Fruit fly (Drosophila melanogaster) whole organism, embryonic: Measurements from ENCODE around the gene SelT.

Source experiments
- Antp ChIP-seq: fragments of 200-800 bp; sonication (Bioruptor generic); optimal IDR thresholded peaks from 3 replicates; lab custom pipeline; 2016; ENCODE audit warnings: missing biosample characterization, missing genetic modification characterization
- CG10321 ChIP-seq: fragments of 200-800 bp; sonication (Bioruptor generic); IDR thresholded peaks from 2 replicates; pipeline ENCODE4 v1.3.6; 2022; ENCODE audit warnings: missing biosample characterization, missing genetic modification characterization
- CG10959 ChIP-seq: fragments of 200-800 bp; sonication (Bioruptor generic); IDR thresholded peaks from 2 replicates; pipeline ENCODE4 v1.3.6; 2022; ENCODE audit warnings: missing biosample characterization, missing genetic modification characterization
- CG11093 ChIP-seq: fragments of 200-800 bp; sonication (Bioruptor generic); IDR thresholded peaks from 3 replicates; pipeline ENCODE4 v1.3.6; 2022; ENCODE audit warnings: missing biosample characterization, missing genetic modification characterization
- CG12299 ChIP-seq: fragments of 200-800 bp; sonication (Bioruptor generic); optimal IDR thresholded peaks from 2 replicates; lab custom pipeline; 2018; ENCODE audit warnings: missing biosample characterization, mild to moderate bottlenecking, missing genetic modification characterization
- CG1233 ChIP-seq: fragments of 200-800 bp; sonication (Bioruptor generic); optimal IDR thresholded peaks from 4 replicates; lab custom pipeline; 2018; ENCODE audit warnings: missing biosample characterization, mild to moderate bottlenecking, missing genetic modification characterization
- CG13775 ChIP-seq: fragments of 200-800 bp; sonication (Bioruptor generic); optimal IDR thresholded peaks from 3 replicates; lab custom pipeline; 2017; ENCODE audit warnings: missing biosample characterization, mild to moderate bottlenecking, missing genetic modification characterization
- CG15601 ChIP-seq: fragments of 200-800 bp; sonication (Bioruptor generic); optimal IDR thresholded peaks from 3 replicates; lab custom pipeline; 2019; ENCODE audit warnings: missing biosample characterization, mild to moderate bottlenecking, missing genetic modification characterization, moderate library complexity
- CG17612 ChIP-seq: fragments of 200-800 bp; sonication (Bioruptor generic); IDR thresholded peaks from 2 replicates; pipeline ENCODE4 v1.3.6; 2022; ENCODE audit warnings: missing biosample characterization, missing genetic modification characterization
- CG1832 ChIP-seq: fragments of 200-800 bp; sonication (Bioruptor generic); optimal IDR thresholded peaks from 2 replicates; lab custom pipeline; 2017; ENCODE audit warnings: missing biosample characterization, mild to moderate bottlenecking, missing genetic modification characterization, inconsistent platforms
- CG31365 ChIP-seq: fragments of 200-800 bp; sonication (Bioruptor generic); optimal IDR thresholded peaks from 2 replicates; lab custom pipeline; 2018; ENCODE audit warnings: missing biosample characterization, mild to moderate bottlenecking, missing genetic modification characterization
- CG4707 ChIP-seq: fragments of 200-800 bp; sonication (Bioruptor generic); optimal IDR thresholded peaks from 2 replicates; lab custom pipeline; 2018; ENCODE audit warnings: missing biosample characterization, mild to moderate bottlenecking, missing genetic modification characterization, moderate library complexity
- CG4730 ChIP-seq: fragments of 200-800 bp; sonication (Bioruptor generic); IDR thresholded peaks from 2 replicates; pipeline ENCODE4 v1.3.6; 2022; ENCODE audit warnings: missing biosample characterization, missing genetic modification characterization
- CG7745 ChIP-seq: fragments of 200-800 bp; sonication (Bioruptor generic); optimal IDR thresholded peaks from 2 replicates; lab custom pipeline; 2018; ENCODE audit warnings: missing biosample characterization, mild to moderate bottlenecking, missing genetic modification characterization, moderate library complexity
- CG7928 ChIP-seq: fragments of 200-800 bp; sonication (Bioruptor generic); optimal IDR thresholded peaks from 2 replicates; lab custom pipeline; 2017; ENCODE audit warnings: missing biosample characterization, mild to moderate bottlenecking, missing genetic modification characterization
- CG8089 ChIP-seq: fragments of 200-800 bp; sonication (Bioruptor generic); optimal IDR thresholded peaks from 3 replicates; lab custom pipeline; 2016; ENCODE audit warnings: missing biosample characterization, missing genetic modification characterization
- CG9215 ChIP-seq: fragments of 200-800 bp; sonication (Bioruptor generic); IDR thresholded peaks from 2 replicates; pipeline ENCODE4 v1.3.6; 2022; ENCODE audit warnings: missing biosample characterization, missing genetic modification characterization
- CG9609 ChIP-seq: fragments of 200-800 bp; sonication (Bioruptor generic); optimal IDR thresholded peaks from 3 replicates; lab custom pipeline; 2016; ENCODE audit warnings: missing biosample characterization, missing genetic modification characterization
- D ChIP-seq, 2 experiments: fragments of 200-800 bp in 1 of 2; fragments of >200 bp in 1 of 2; sonication (Bioruptor generic) in 1 of 2; optimal IDR thresholded peaks; 2 replicates in 1 of 2; 3 replicates in 1 of 2; lab custom pipeline; 2017; ENCODE audit warnings: mild to moderate bottlenecking in 1 of 2, missing biosample characterization in 1 of 2, missing genetic modification characterization in 1 of 2, missing genetic modification reagents in 1 of 2
- Dip2 ChIP-seq: fragments of 200-800 bp; sonication (Bioruptor generic); IDR thresholded peaks from 2 replicates; pipeline ENCODE4 v1.3.6; 2022; ENCODE audit warnings: missing biosample characterization, missing genetic modification characterization
- Elba2 ChIP-seq: fragments of 200-800 bp; sonication (Bioruptor generic); optimal IDR thresholded peaks from 3 replicates; lab custom pipeline; 2016; ENCODE audit warnings: missing biosample characterization, missing genetic modification characterization
- Ets97D ChIP-seq: fragments of 200-800 bp; sonication (Bioruptor generic); optimal IDR thresholded peaks from 3 replicates; lab custom pipeline; 2016; ENCODE audit warnings: missing biosample characterization, missing genetic modification characterization
- Hey ChIP-seq: fragments of 200-800 bp; sonication (Bioruptor generic); optimal IDR thresholded peaks from 3 replicates; lab custom pipeline; 2018; ENCODE audit warnings: missing biosample characterization, mild to moderate bottlenecking, missing genetic modification characterization
- Kr ChIP-seq: fragments of 200-800 bp; sonication (Bioruptor generic); optimal IDR thresholded peaks from 2 replicates; lab custom pipeline; 2017; ENCODE audit warnings: missing biosample characterization, mild to moderate bottlenecking, missing genetic modification characterization
- MTF-1 ChIP-seq: fragments of 200-800 bp; sonication (Bioruptor generic); optimal IDR thresholded peaks from 2 replicates; lab custom pipeline; 2018; ENCODE audit warnings: missing biosample characterization, mild to moderate bottlenecking, missing genetic modification characterization, borderline replicate concordance
- Six4 ChIP-seq: fragments of 200-800 bp; sonication (Bioruptor generic); optimal IDR thresholded peaks from 2 replicates; lab custom pipeline; 2016; ENCODE audit warnings: missing biosample characterization, missing genetic modification characterization
- Tbp ChIP-seq: fragments of >200 bp; optimal IDR thresholded peaks from 2 replicates; lab custom pipeline; 2018; ENCODE audit warnings: missing biosample characterization, missing genetic modification characterization
- abd-A ChIP-seq: fragments of 200-800 bp; sonication (Bioruptor generic); optimal IDR thresholded peaks from 3 replicates; lab custom pipeline; 2019; ENCODE audit warnings: missing biosample characterization, mild to moderate bottlenecking, missing genetic modification characterization, moderate library complexity
- ara ChIP-seq: fragments of 200-800 bp; sonication (Bioruptor generic); IDR thresholded peaks from 2 replicates; pipeline ENCODE4 v1.3.6; 2022; ENCODE audit warnings: missing biosample characterization, missing genetic modification characterization
- ato ChIP-seq: fragments of 200-800 bp; sonication (Bioruptor generic); IDR thresholded peaks from 2 replicates; pipeline ENCODE4 v1.3.6; 2022; ENCODE audit warnings: missing biosample characterization, missing genetic modification characterization; ENCODE audit not compliant: partially characterized antibody
- bcd ChIP-seq: fragments of 200-800 bp; sonication (Bioruptor generic); optimal IDR thresholded peaks from 2 replicates; lab custom pipeline; 2017; ENCODE audit warnings: missing biosample characterization, mild to moderate bottlenecking, missing genetic modification characterization
- corto ChIP-seq: fragments of 200-800 bp; sonication (Bioruptor generic); optimal IDR thresholded peaks from 2 replicates; lab custom pipeline; 2016; ENCODE audit warnings: missing biosample characterization, mild to moderate bottlenecking, missing genetic modification characterization, moderate library complexity
- dpn ChIP-seq, 2 experiments: fragments of 200-800 bp; sonication (Bioruptor generic); optimal IDR thresholded peaks; 3 replicates each; lab custom pipeline; 2016; ENCODE audit warnings: missing biosample characterization in 2 of 2, missing genetic modification characterization in 2 of 2
- emc ChIP-seq: fragments of 200-800 bp; sonication (Bioruptor generic); optimal IDR thresholded peaks from 2 replicates; lab custom pipeline; 2016; ENCODE audit warnings: missing biosample characterization, missing genetic modification characterization
- fd102C ChIP-seq: fragments of 200-800 bp; sonication (Bioruptor generic); optimal IDR thresholded peaks from 2 replicates; lab custom pipeline; 2018; ENCODE audit warnings: missing biosample characterization, mild to moderate bottlenecking, missing genetic modification characterization, moderate library complexity
- fd64A ChIP-seq: fragments of 200-800 bp; sonication (Bioruptor generic); optimal IDR thresholded peaks from 3 replicates; lab custom pipeline; 2018; ENCODE audit warnings: missing biosample characterization, mild to moderate bottlenecking, missing genetic modification characterization
- fru ChIP-seq: fragments of >200 bp; optimal IDR thresholded peaks from 2 replicates; lab custom pipeline; 2017
- gsb ChIP-seq: fragments of 200-800 bp; sonication (Bioruptor generic); IDR thresholded peaks from 2 replicates; pipeline ENCODE4 v1.3.6; 2022; ENCODE audit warnings: missing biosample characterization, missing genetic modification characterization
- h ChIP-seq: fragments of >200 bp; optimal IDR thresholded peaks from 2 replicates; lab custom pipeline; 2017
- jing ChIP-seq: fragments of 200-800 bp; sonication (Bioruptor generic); optimal IDR thresholded peaks from 2 replicates; lab custom pipeline; 2018; ENCODE audit warnings: missing biosample characterization, mild to moderate bottlenecking, missing genetic modification characterization
- knrl ChIP-seq: fragments of 200-800 bp; sonication (Bioruptor generic); IDR thresholded peaks from 3 replicates; pipeline ENCODE4 v1.3.6; 2022; ENCODE audit warnings: missing biosample characterization, missing genetic modification characterization; ENCODE audit not compliant: partially characterized antibody
- mam ChIP-seq: fragments of 200-800 bp; sonication (Bioruptor generic); optimal IDR thresholded peaks from 3 replicates; lab custom pipeline; 2016; ENCODE audit warnings: missing biosample characterization, missing genetic modification characterization
- nau ChIP-seq: fragments of 200-800 bp; sonication (Bioruptor generic); optimal IDR thresholded peaks from 3 replicates; lab custom pipeline; 2017; ENCODE audit warnings: missing biosample characterization, mild to moderate bottlenecking, missing genetic modification characterization, missing genetic modification reagents
- nmo ChIP-seq: fragments of 200-800 bp; sonication (Bioruptor generic); optimal IDR thresholded peaks from 2 replicates; lab custom pipeline; 2018; ENCODE audit warnings: missing biosample characterization, mild to moderate bottlenecking, missing genetic modification characterization, moderate library complexity
- nom ChIP-seq: fragments of 200-800 bp; sonication (Bioruptor generic); optimal IDR thresholded peaks from 2 replicates; lab custom pipeline; 2017; ENCODE audit warnings: missing biosample characterization, missing genetic modification characterization, mild to moderate bottlenecking, moderate library complexity, missing genetic modification reagents
- oc ChIP-seq: fragments of 200-800 bp; sonication (Bioruptor generic); optimal IDR thresholded peaks from 2 replicates; lab custom pipeline; 2018; ENCODE audit warnings: missing biosample characterization, mild to moderate bottlenecking, missing genetic modification characterization, moderate library complexity
- odd ChIP-seq: fragments of 200-800 bp; sonication (Bioruptor generic); optimal IDR thresholded peaks from 2 replicates; lab custom pipeline; 2017; ENCODE audit warnings: missing biosample characterization, mild to moderate bottlenecking, missing genetic modification characterization
- sc ChIP-seq, 3 experiments: fragments of >200 bp in 2 of 3; fragments of 200-800 bp in 1 of 3; sonication (Bioruptor generic) in 1 of 3; optimal IDR thresholded peaks; 2 replicates in 2 of 3; 3 replicates in 1 of 3; lab custom pipeline; 2017; ENCODE audit warnings: mild to moderate bottlenecking in 1 of 3, missing biosample characterization in 1 of 3, missing genetic modification characterization in 1 of 3, missing genetic modification reagents in 1 of 3
- slbo ChIP-seq: fragments of 200-800 bp; sonication (Bioruptor generic); IDR thresholded peaks from 2 replicates; pipeline ENCODE4 v1.3.6; 2022; ENCODE audit warnings: missing biosample characterization, missing genetic modification characterization
- z ChIP-seq: fragments of 200-800 bp; sonication (Bioruptor generic); IDR thresholded peaks from 3 replicates; pipeline ENCODE4 v1.3.6; 2022; ENCODE audit warnings: missing biosample characterization, missing genetic modification characterization

Gene SelT

DNA sequence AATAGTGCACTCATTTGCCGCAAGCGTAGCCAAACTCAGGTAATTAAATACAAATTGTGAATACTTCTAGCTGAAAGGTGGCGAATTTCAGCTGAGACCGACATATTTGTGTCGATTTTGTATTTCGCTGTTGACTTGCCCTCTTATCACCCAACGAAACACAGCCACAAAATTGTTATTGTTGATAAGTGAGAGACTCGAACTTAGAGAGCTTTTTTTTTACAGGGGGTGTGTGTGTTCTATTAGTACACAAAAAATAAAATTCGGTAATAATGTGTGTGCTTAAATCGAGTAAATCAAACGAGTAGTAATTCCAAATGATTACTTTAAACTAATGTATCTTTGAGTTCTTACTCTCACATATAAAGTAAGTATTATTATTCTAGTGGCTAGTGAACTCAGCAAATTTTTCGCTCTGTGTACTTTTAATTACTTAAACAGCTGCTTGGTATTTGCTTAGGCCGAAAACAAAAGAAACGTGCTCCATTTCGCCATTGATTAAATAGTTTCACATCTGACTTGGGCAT lies 50.3 kb downstream of the SelT start (continued):
- no peak for TF ChIP-seq D (optimal IDR thresholded peaks at IDR 0.05; lab: Kevin White, UChicago)
- peak; percentile 32 for TF ChIP-seq D (GFP tag; optimal IDR thresholded peaks at IDR 0.05; lab: Kevin White, UChicago)
- peak; percentile 25 for TF ChIP-seq nmo (GFP tag; lab: Kevin White, UChicago)
- peak; percentile 55 to 75 for TF ChIP-seq dpn (GFP tag; optimal IDR thresholded peaks at IDR 0.05; lab: Kevin White, UChicago)
- 0 out of 3 replicates have a peak, but pooled peaks have one; percentile 32 for TF ChIP-seq CG11093
- no peak for TF ChIP-seq abd-A (tag; lab: Kevin White, UChicago)
- no peak for TF ChIP-seq sc (optimal IDR thresholded peaks at IDR 0.05; lab: Kevin White, UChicago)
- no peak for TF ChIP-seq sc (GFP tag; optimal IDR thresholded peaks at IDR 0.05; lab: Kevin White, UChicago)
- no peak for TF ChIP-seq CG9215 (GFP tag; lab: Robert Waterston, UW)
- TF ChIP-seq slbo (GFP tag; lab: Robert Waterston, UW), result peak; percentile 78
- TF ChIP-seq CG31365 (tag; lab: Kevin White, UChicago), result peak; percentile 15
- no peak for TF ChIP-seq Dip2 (GFP tag; lab: Robert Waterston, UW)
- no peak for TF ChIP-seq Tbp (GFP tag; lab: Kevin White, UChicago)
- TF ChIP-seq CG1233 (GFP tag; lab: Kevin White, UChicago), result peak; percentile 52
- no peak for TF ChIP-seq fd64A (GFP tag; lab: Kevin White, UChicago)
- peak; percentile 60; the same call in 2 of the 3 replicates for TF ChIP-seq z (GFP tag; lab: Robert Waterston, UW)
- no peak for TF ChIP-seq CG4707
- TF ChIP-seq CG9609 (GFP tag; lab: Kevin White, UChicago), result peak; percentile 26
- peak; percentile 38 for TF ChIP-seq Six4 (GFP tag; lab: Kevin White, UChicago)
- no peak for TF ChIP-seq CG10959 (GFP tag; lab: Robert Waterston, UW)
- TF ChIP-seq CG1832 (GFP tag; lab: Kevin White, UChicago), result no peak
- no peak for TF ChIP-seq Kr (GFP tag; lab: Kevin White, UChicago)
- peak; percentile 21 for TF ChIP-seq MTF-1 (GFP tag; lab: Kevin White, UChicago)
- TF ChIP-seq CG12299 (tag; lab: Kevin White, UChicago), result peak; percentile 49
- TF ChIP-seq Elba2 (GFP tag; lab: Kevin White, UChicago), result no peak
- no peak for TF ChIP-seq fd102C (GFP tag; lab: Kevin White, UChicago)
- no peak for TF ChIP-seq CG17612 (GFP tag; lab: Robert Waterston, UW)
- TF ChIP-seq ara (GFP tag; lab: Robert Waterston, UW), result peak; percentile 40; the same call in 1 of the 2 replicates
- TF ChIP-seq mam (GFP tag; lab: Kevin White, UChicago), result peak; percentile 88
- TF ChIP-seq nau, result peak; percentile 81
- TF ChIP-seq fru, result no peak
- TF ChIP-seq Hey (tag; lab: Kevin White, UChicago), result peak; percentile 6
- TF ChIP-seq jing (GFP tag; lab: Kevin White, UChicago), result peak; percentile 31
- no peak for TF ChIP-seq CG7745 (tag; lab: Kevin White, UChicago)
- TF ChIP-seq knrl, result no peak
- no peak for TF ChIP-seq emc
- TF ChIP-seq Antp (GFP tag; lab: Kevin White, UChicago), result peak; percentile 68
- TF ChIP-seq bcd (GFP tag; lab: Kevin White, UChicago), result peak; percentile 60
- no peak for TF ChIP-seq nom (GFP tag; lab: Kevin White, UChicago)
- TF ChIP-seq CG15601 (tag; lab: Kevin White, UChicago), result peak; percentile 45
- peak; percentile 33 for TF ChIP-seq oc (tag; lab: Kevin White, UChicago)
- peak; percentile 46; the same call in 1 of the 2 replicates for TF ChIP-seq CG4730 (GFP tag; lab: Robert Waterston, UW)
- TF ChIP-seq CG10321 (GFP tag; lab: Robert Waterston, UW), result peak; percentile 22; the same call in 1 of the 2 replicates
- peak; percentile 20 for TF ChIP-seq CG7928 (GFP tag; lab: Kevin White, UChicago)
- TF ChIP-seq corto (GFP tag; lab: Kevin White, UChicago), result peak; percentile 51
- peak; percentile 72 for TF ChIP-seq odd
- TF ChIP-seq ato (GFP tag; lab: Robert Waterston, UW), result no peak
- no peak for TF ChIP-seq h (lab: Kevin White, UChicago)
- no peak for TF ChIP-seq Ets97D
- peak; percentile 35 for TF ChIP-seq CG13775
- no peak for TF ChIP-seq CG8089
- peak; percentile 49 for TF ChIP-seq gsb
